Fruit fly (Drosophila melanogaster) whole organism, pupa: ENCODE results near the gene Rlip.

Source experiments
- CG12605 ChIP-seq: fragments of 200-800 bp; sonication (Bioruptor generic); IDR thresholded peaks from 2 replicates; pipeline ENCODE4 v1.3.6; 2022; ENCODE audit warnings: missing biosample characterization, missing genetic modification characterization
- CG13204 ChIP-seq: fragments of 200-800 bp; sonication (Bioruptor generic); optimal IDR thresholded peaks from 2 replicates; lab custom pipeline; 2018; ENCODE audit warnings: missing biosample characterization, mild to moderate bottlenecking, missing genetic modification characterization, moderate library complexity
- CG14655 ChIP-seq: fragments of 200-800 bp; sonication (Bioruptor generic); optimal IDR thresholded peaks from 3 replicates; lab custom pipeline; 2017; ENCODE audit warnings: mild to moderate bottlenecking, missing biosample characterization, missing genetic modification reagents, missing genetic modification characterization
- CG17806 ChIP-seq: fragments of 200-800 bp; sonication (Bioruptor generic); optimal IDR thresholded peaks from 2 replicates; lab custom pipeline; 2018; ENCODE audit warnings: missing biosample characterization, mild to moderate bottlenecking, missing genetic modification characterization, moderate library complexity
- CG34367 ChIP-seq: fragments of 200-800 bp; sonication (Bioruptor generic); optimal IDR thresholded peaks from 2 replicates; lab custom pipeline; 2018; ENCODE audit warnings: missing biosample characterization, mild to moderate bottlenecking, missing genetic modification characterization
- CG4496 ChIP-seq: fragments of 200-800 bp; sonication (Bioruptor generic); IDR thresholded peaks from 3 replicates; pipeline ENCODE4 v1.3.6; 2022; ENCODE audit warnings: missing biosample characterization, missing genetic modification characterization
- CG8159 ChIP-seq: fragments of 200-800 bp; sonication (Bioruptor generic); optimal IDR thresholded peaks from 3 replicates; lab custom pipeline; 2018; ENCODE audit warnings: missing biosample characterization, mild to moderate bottlenecking, missing genetic modification characterization, moderate library complexity
- CG9948 ChIP-seq: fragments of 200-800 bp; sonication (Bioruptor generic); optimal IDR thresholded peaks from 2 replicates; lab custom pipeline; 2018; ENCODE audit warnings: missing biosample characterization, mild to moderate bottlenecking, missing genetic modification characterization, moderate library complexity
- D1 ChIP-seq: fragments of 200-800 bp; sonication (Bioruptor generic); optimal IDR thresholded peaks from 2 replicates; lab custom pipeline; 2018; ENCODE audit warnings: missing biosample characterization, mild to moderate bottlenecking, missing genetic modification characterization, moderate library complexity
- EcR ChIP-seq: fragments of 200-800 bp; sonication (Bioruptor generic); optimal IDR thresholded peaks from 3 replicates; lab custom pipeline; 2019; ENCODE audit warnings: missing biosample characterization, missing genetic modification characterization, mild to moderate bottlenecking, moderate library complexity, missing genetic modification reagents
- Ets98B ChIP-seq: fragments of 200-800 bp; sonication (Bioruptor generic); IDR thresholded peaks from 2 replicates; pipeline ENCODE4 v1.3.6; 2022; ENCODE audit warnings: missing biosample characterization, missing genetic modification characterization
- Pif1A ChIP-seq: fragments of 200-800 bp; sonication (Bioruptor generic); optimal IDR thresholded peaks from 3 replicates; lab custom pipeline; 2016; ENCODE audit warnings: missing biosample characterization, missing genetic modification characterization
- Pif1B ChIP-seq: fragments of 200-800 bp; sonication (Bioruptor generic); optimal IDR thresholded peaks from 3 replicates; lab custom pipeline; 2016; ENCODE audit warnings: missing biosample characterization, missing genetic modification characterization
- Snoo ChIP-seq: fragments of 200-800 bp; sonication (Bioruptor generic); optimal IDR thresholded peaks from 3 replicates; lab custom pipeline; 2017; ENCODE audit warnings: missing biosample characterization, mild to moderate bottlenecking, missing genetic modification characterization, inconsistent platforms
- fd96Ca ChIP-seq: fragments of 200-800 bp; sonication (Bioruptor generic); IDR thresholded peaks from 3 replicates; pipeline ENCODE4 v1.3.6; 2022; ENCODE audit warnings: missing biosample characterization, missing genetic modification characterization
- gl ChIP-seq: fragments of 200-800 bp; sonication (Bioruptor generic); optimal IDR thresholded peaks from 2 replicates; lab custom pipeline; 2018; ENCODE audit warnings: missing biosample characterization, mild to moderate bottlenecking, missing genetic modification characterization
- rn ChIP-seq: fragments of 200-800 bp; sonication (Bioruptor generic); IDR thresholded peaks from 2 replicates; pipeline ENCODE4 v1.3.6; 2022; ENCODE audit warnings: missing biosample characterization, missing genetic modification characterization

Gene Rlip

dm6 chr3R:21066469-21067284 lies 49.2 kb downstream of the Rlip start:
- TF ChIP-seq CG8159 (tag; lab: Kevin White, UChicago), result no peak
- peak; percentile 62; the same call in 2 of the 3 replicates for TF ChIP-seq CG4496
- 0 out of 2 replicates have a peak, but pooled peaks have one; percentile 13 for TF ChIP-seq CG12605
- no peak for TF ChIP-seq Snoo (tag; lab: Kevin White, UChicago)

- TF ChIP-seq fd96Ca (GFP tag; lab: Robert Waterston, UW), result no peak
- no peak for TF ChIP-seq CG13204 (GFP tag; lab: Kevin White, UChicago)
- no peak for TF ChIP-seq CG9948 (tag; lab: Kevin White, UChicago)
- TF ChIP-seq CG34367 (tag; lab: Kevin White, UChicago), result no peak
- no peak for TF ChIP-seq rn
- TF ChIP-seq Pif1A (GFP tag; lab: Kevin White, UChicago), result no peak
- no peak for TF ChIP-seq CG17806 (tag; lab: Kevin White, UChicago)
- TF ChIP-seq Ets98B (GFP tag; lab: Robert Waterston, UW), result no peak
- TF ChIP-seq CG12605, result no peak
- no peak for TF ChIP-seq gl
- no peak for TF ChIP-seq EcR (GFP tag; lab: Kevin White, UChicago)
- no peak for TF ChIP-seq CG14655 (GFP tag; lab: Kevin White, UChicago)
- no peak for TF ChIP-seq Snoo (tag; lab: Kevin White, UChicago)
- no peak for TF ChIP-seq Pif1B (GFP tag; lab: Kevin White, UChicago)
- TF ChIP-seq, all 21 proteins: peak for 0
Observed at dm6 chr3R:21067543-21067942, 50.1 kb downstream of the Rlip start.

DNA sequence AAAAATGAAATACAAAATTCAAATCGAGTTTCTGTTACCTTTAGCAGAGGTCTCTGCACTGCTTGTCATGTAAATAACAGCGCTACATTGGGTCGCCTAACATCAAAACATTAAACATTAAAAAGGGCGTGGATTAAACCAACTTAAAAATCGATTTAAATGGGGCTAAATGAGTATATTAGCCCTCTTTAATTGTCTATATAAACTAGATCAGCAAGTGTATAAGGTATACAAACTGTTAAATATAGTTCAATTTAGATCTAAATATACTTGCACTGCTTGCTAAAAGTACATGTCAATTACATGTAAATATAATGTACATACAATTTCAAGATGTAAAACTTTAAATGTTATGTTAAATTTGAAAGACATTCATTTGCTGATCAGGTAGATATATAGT lies 52.3 kb downstream of the Rlip start:
- no peak for TF ChIP-seq rn
- peak; percentile 58 for TF ChIP-seq D1 (tag; lab: Kevin White, UChicago)
